Worm (Caenorhabditis elegans): ENCODE measurements around the gene dhc-3.

- TF ChIP-seq ztf-4 (tag; optimal IDR thresholded peaks at IDR 0.05) (no peak), lin-15B (tag; optimal IDR thresholded peaks at IDR 0.05) (no peak), skn-1 (tag; optimal IDR thresholded peaks at IDR 0.05) (no peak), mdl-1 (tag; optimal IDR thresholded peaks at IDR 0.05) (no peak), xbp-1 (tag; optimal IDR thresholded peaks at IDR 0.05) (no peak), egl-27 (tag; optimal IDR thresholded peaks at IDR 0.05) (no peak), ceh-82 (tag; optimal IDR thresholded peaks at IDR 0.05) (no peak), nhr-20 (tag; optimal IDR thresholded peaks at IDR 0.05) (no peak), nhr-28 (tag; optimal IDR thresholded peaks at IDR 0.05) (no peak), Y116A8C.19 (tag; optimal IDR thresholded peaks at IDR 0.05; ENCODE audit: borderline replicate concordance) (no peak), ama-1 (optimal IDR thresholded peaks at IDR 0.05) (no peak), fkh-10 (GFP tag; optimal IDR thresholded peaks at IDR 0.05) (no peak), snu-23 (GFP tag; optimal IDR thresholded peaks at IDR 0.05) (no peak)
Observed at ce11 chrV:13120097-13120496, 18.7 kb upstream of the dhc-3 start, which contains the start of gene max-1.

Data from whole organism, L1 larva.